Fruit fly (Drosophila melanogaster) whole organism, wandering third instar larva: ENCODE measurements around the gene rols.

Experiments used
- Abd-B ChIP-seq: fragments of >200 bp; optimal IDR thresholded peaks from 2 replicates; lab custom pipeline; 2017; ENCODE audit warnings: missing biosample characterization, missing genetic modification characterization
- CG32264 ChIP-seq: fragments of 200-800 bp; sonication (Bioruptor generic); optimal IDR thresholded peaks from 2 replicates; lab custom pipeline; 2016; ENCODE audit warnings: missing biosample characterization, missing genetic modification characterization
- Dfd ChIP-seq: fragments of >200 bp; optimal IDR thresholded peaks from 2 replicates; lab custom pipeline; 2017; ENCODE audit warnings: missing biosample characterization, missing genetic modification characterization
- HLH106 ChIP-seq: fragments of 200-800 bp; optimal IDR thresholded peaks from 3 replicates; lab custom pipeline; 2019; ENCODE audit warnings: missing biosample characterization, mild to moderate bottlenecking, missing genetic modification characterization, moderate library complexity
- Hr78 ChIP-seq: fragments of >200 bp; optimal IDR thresholded peaks from 2 replicates; lab custom pipeline; 2017; ENCODE audit warnings: missing biosample characterization, missing genetic modification characterization
- Hr83 ChIP-seq: fragments of 200-300 bp; sonication (Bioruptor generic); optimal IDR thresholded peaks from 2 replicates; lab custom pipeline; 2016; ENCODE audit warnings: missing biosample characterization, mild to moderate bottlenecking, missing genetic modification characterization, moderate library complexity; ENCODE audit not compliant: poor library complexity, severe bottlenecking
- Jra ChIP-seq: sonication (Bioruptor generic); optimal IDR thresholded peaks from 2 replicates; lab custom pipeline; 2016; ENCODE audit warnings: missing biosample characterization, missing genetic modification characterization
- Mio ChIP-seq: sonication (Bioruptor generic); optimal IDR thresholded peaks from 2 replicates; lab custom pipeline; 2016; ENCODE audit warnings: missing biosample characterization, missing genetic modification characterization
- Myc ChIP-seq: fragments of >200 bp; optimal IDR thresholded peaks from 2 replicates; lab custom pipeline; 2017
- N ChIP-seq: fragments of >200 bp; optimal IDR thresholded peaks from 2 replicates; lab custom pipeline; 2018; ENCODE audit warnings: missing biosample characterization, missing external identifiers, missing genetic modification characterization
- Rel ChIP-seq, 2 experiments: fragments of 200-800 bp; sonication (Bioruptor generic) in 1 of 2; optimal IDR thresholded peaks; 2 replicates in 1 of 2; 3 replicates in 1 of 2; lab custom pipeline; 2016 to 2019; ENCODE audit warnings: mild to moderate bottlenecking in 2 of 2, missing biosample characterization in 2 of 2, missing genetic modification characterization in 2 of 2, moderate library complexity in 1 of 2
- Sp1 ChIP-seq: fragments of 200-800 bp; sonication (Bioruptor generic); optimal IDR thresholded peaks from 3 replicates; lab custom pipeline; 2019; ENCODE audit warnings: missing biosample characterization, mild to moderate bottlenecking, missing genetic modification characterization, moderate library complexity
- Vsx2 ChIP-seq: fragments of 200-300, 225-300 bp; sonication (Bioruptor generic); optimal IDR thresholded peaks from 2 replicates; lab custom pipeline; 2018; ENCODE audit warnings: missing biosample characterization, missing genetic modification characterization; ENCODE audit not compliant: partially characterized antibody
- br ChIP-seq: fragments of 200-800 bp; sonication (Bioruptor generic); optimal IDR thresholded peaks from 2 replicates; lab custom pipeline; 2016; ENCODE audit warnings: missing biosample characterization, missing genetic modification characterization
- dmrt93B ChIP-seq: fragments of 200-800 bp; sonication (Bioruptor generic); optimal IDR thresholded peaks from 2 replicates; lab custom pipeline; 2018; ENCODE audit warnings: missing biosample characterization, mild to moderate bottlenecking, missing genetic modification characterization
- dsf ChIP-seq: sonication (Bioruptor generic); optimal IDR thresholded peaks from 2 replicates; lab custom pipeline; 2016; ENCODE audit warnings: missing biosample characterization, missing genetic modification characterization, borderline replicate concordance
- ey ChIP-seq: fragments of 200-800 bp; sonication (Bioruptor generic); optimal IDR thresholded peaks from 2 replicates; lab custom pipeline; 2016; ENCODE audit warnings: missing biosample characterization, missing genetic modification characterization
- foxo ChIP-seq, 2 experiments: fragments of 200-800 bp; sonication (Bioruptor generic); optimal IDR thresholded peaks; 2 replicates in 1 of 2; 3 replicates in 1 of 2; lab custom pipeline; 2016 to 2017; ENCODE audit warnings: missing biosample characterization in 2 of 2, missing genetic modification characterization in 2 of 2
- fru ChIP-seq: fragments of 200-800 bp; sonication (Bioruptor generic); optimal IDR thresholded peaks from 3 replicates; lab custom pipeline; 2016; ENCODE audit warnings: missing biosample characterization, mild to moderate bottlenecking, missing genetic modification characterization
- h ChIP-seq: fragments of 200-800 bp; sonication (Bioruptor generic); optimal IDR thresholded peaks from 3 replicates; lab custom pipeline; 2016; ENCODE audit warnings: missing biosample characterization, mild to moderate bottlenecking, missing genetic modification characterization
- jim ChIP-seq: fragments of 175-275, 200-325 bp; sonication (Bioruptor generic); optimal IDR thresholded peaks from 2 replicates; lab custom pipeline; 2016; ENCODE audit warnings: missing biosample characterization, mild to moderate bottlenecking, missing genetic modification characterization
- lola ChIP-seq: fragments of >200 bp; optimal IDR thresholded peaks from 2 replicates; lab custom pipeline; 2017; ENCODE audit warnings: missing biosample characterization, missing genetic modification characterization
- psq ChIP-seq: fragments of 200-800 bp; sonication (Bioruptor generic); optimal IDR thresholded peaks from 3 replicates; lab custom pipeline; 2017; ENCODE audit warnings: missing biosample characterization, mild to moderate bottlenecking, missing genetic modification characterization, moderate library complexity
- rgr ChIP-seq: fragments of 200-800 bp; sonication (Bioruptor generic); optimal IDR thresholded peaks from 3 replicates; lab custom pipeline; 2016; ENCODE audit warnings: missing biosample characterization, mild to moderate bottlenecking, missing genetic modification characterization
- sv ChIP-seq: fragments of 200-800 bp; sonication (Bioruptor generic); optimal IDR thresholded peaks from 3 replicates; lab custom pipeline; 2016; ENCODE audit warnings: missing biosample characterization, missing genetic modification characterization
- tai ChIP-seq: sonication (Bioruptor generic); optimal IDR thresholded peaks from 2 replicates; lab custom pipeline; 2016; ENCODE audit warnings: missing biosample characterization, missing genetic modification characterization
- usp ChIP-seq: fragments of >200 bp; optimal IDR thresholded peaks from 2 replicates; lab custom pipeline; 2017; ENCODE audit warnings: missing biosample characterization, missing genetic modification characterization
- woc ChIP-seq: sonication (Bioruptor generic); optimal IDR thresholded peaks from 2 replicates; lab custom pipeline; 2016; ENCODE audit warnings: missing biosample characterization, mild to moderate bottlenecking, missing genetic modification characterization

rols gene

DNA sequence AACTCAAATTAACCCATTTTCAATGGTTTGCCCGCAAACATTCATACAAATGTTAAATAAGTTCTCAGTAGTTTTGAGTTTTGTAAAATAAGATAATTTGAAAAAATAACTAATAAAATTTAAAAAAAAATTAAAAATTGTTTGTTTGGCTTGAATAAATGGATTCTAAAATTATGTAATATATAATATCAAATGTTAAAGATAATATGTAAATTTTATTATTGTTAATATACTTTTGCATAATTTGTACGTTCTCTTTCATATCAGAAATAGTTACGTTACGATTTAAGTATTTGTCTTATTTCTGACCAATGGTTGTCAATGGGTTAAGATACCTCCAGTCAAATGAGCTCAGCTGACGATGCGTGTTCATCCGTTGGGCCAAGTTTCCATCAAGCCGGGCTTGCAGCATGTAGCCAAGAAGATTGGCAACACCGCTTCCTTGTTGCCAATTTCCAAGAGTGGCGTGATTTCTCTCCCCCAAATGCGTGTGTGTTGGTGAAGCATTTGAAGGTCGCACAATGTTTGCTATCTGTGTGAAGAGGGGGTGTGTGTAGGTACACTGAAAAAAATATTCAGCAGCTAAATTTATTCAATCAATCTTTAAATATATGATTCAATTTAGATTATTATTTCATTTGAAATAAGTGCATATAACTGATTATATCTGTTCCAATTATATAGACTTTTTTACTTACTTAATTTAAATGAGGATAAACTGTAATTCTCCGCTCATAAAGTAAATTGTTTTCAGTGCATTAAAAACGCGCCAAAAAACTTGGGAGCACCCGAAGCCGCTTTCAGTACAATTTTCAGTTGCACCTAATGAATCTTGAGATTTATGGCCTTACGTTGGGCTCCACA lies 32.4 kb upstream of the rols start (continued):
- TF ChIP-seq Hr78 (GFP tag; lab: Kevin White, UChicago) (no peak), Sp1 (peak; percentile 83), HLH106 (tag; lab: Kevin White, UChicago) (peak; percentile 74)

DNA sequence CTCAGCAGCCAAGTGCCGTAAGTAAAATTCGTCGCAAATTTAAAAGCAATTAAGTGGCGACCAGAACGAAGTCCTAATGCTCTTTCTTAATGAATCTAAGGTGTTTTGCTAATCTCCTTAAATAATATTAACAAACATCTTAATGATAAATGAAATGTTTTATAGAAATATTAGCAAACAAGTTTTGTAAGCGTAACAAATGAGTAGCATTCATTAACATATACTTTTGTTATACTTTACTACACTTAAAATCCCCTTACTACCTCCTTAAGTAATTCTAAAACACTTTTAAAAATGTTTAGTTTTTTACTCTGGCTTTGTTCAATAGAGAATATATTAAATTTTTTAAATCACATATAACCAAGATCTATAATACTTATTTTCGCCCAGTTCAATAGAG lies 31.3 kb upstream of the rols start:
- no peak for TF ChIP-seq CG32264 (GFP tag; lab: Kevin White, UChicago)
- TF ChIP-seq Mio = no peak
- no peak for TF ChIP-seq tai
- peak; percentile 2 for TF ChIP-seq h (GFP tag; lab: Kevin White, UChicago)
- no peak for TF ChIP-seq br (GFP tag; lab: Kevin White, UChicago)
- TF ChIP-seq Sp1 = no peak
- TF ChIP-seq lola (GFP tag; lab: Kevin White, UChicago) = no peak
- TF ChIP-seq HLH106 (tag; lab: Kevin White, UChicago) = no peak
- TF ChIP-seq N = no peak
- TF ChIP-seq jim (GFP tag; lab: Kevin White, UChicago) = no peak
- peak; percentile 16 for TF ChIP-seq woc (GFP tag; lab: Kevin White, UChicago)
- no peak for TF ChIP-seq psq (GFP tag; lab: Kevin White, UChicago)
- no peak for TF ChIP-seq Dfd (GFP tag; lab: Kevin White, UChicago)
- peak; percentile 10 for TF ChIP-seq ey
- TF ChIP-seq foxo (GFP tag; optimal IDR thresholded peaks at IDR 0.05; lab: Kevin White, UChicago) = peak in 1 of 2 experiments; percentile 14
- TF ChIP-seq, all 38 proteins: peak for 4

DNA sequence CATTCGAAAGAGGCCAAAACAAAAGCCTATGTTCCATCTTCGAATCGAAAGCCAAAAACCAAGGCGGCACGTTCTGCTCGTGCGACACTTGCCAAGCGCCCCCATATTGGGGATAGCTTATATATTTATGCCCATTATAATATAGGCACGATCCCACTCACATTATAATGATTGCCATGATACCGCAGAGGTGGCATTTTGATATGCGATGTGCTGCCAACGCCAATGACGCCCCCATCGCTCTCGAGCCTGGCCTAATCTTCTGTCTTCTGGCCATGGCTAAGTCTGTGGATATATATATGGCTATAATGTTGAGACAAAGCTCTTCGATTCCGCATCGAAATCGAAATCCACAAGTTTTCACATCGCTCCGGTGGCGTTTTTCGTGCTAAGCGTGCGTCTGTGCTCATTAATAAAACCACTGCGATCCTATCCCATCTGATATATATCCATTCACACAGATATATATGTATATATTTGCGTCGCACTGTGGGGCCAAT lies 28.3 kb upstream of the rols start:
- TF ChIP-seq Myc (lab: Kevin White, UChicago) (no peak), HLH106 (tag; lab: Kevin White, UChicago) (no peak)

dm6 chr3L:12090898-12091685 lies 26.4 kb upstream of the rols start:
- TF ChIP-seq ey = no peak
- TF ChIP-seq Rel (GFP tag; optimal IDR thresholded peaks at IDR 0.05; lab: Kevin White, UChicago) = no peak
- TF ChIP-seq Rel (tag; optimal IDR thresholded peaks at IDR 0.05; lab: Kevin White, UChicago) = peak; percentile 44
- TF ChIP-seq tai = peak; percentile 39
- no peak for TF ChIP-seq usp (GFP tag; lab: Kevin White, UChicago)
- no peak for TF ChIP-seq dmrt93B (GFP tag; lab: Kevin White, UChicago)
- TF ChIP-seq psq (GFP tag; lab: Kevin White, UChicago) = no peak
- peak; percentile 56 for TF ChIP-seq sv (GFP tag; lab: Kevin White, UChicago)
- no peak for TF ChIP-seq Hr83 (GFP tag; lab: Kevin White, UChicago)
- TF ChIP-seq Mio = no peak
- no peak for TF ChIP-seq dsf
- TF ChIP-seq fru (GFP tag; lab: Kevin White, UChicago) = no peak
- no peak for TF ChIP-seq Dfd (GFP tag; lab: Kevin White, UChicago)
- TF ChIP-seq HLH106 (tag; lab: Kevin White, UChicago) = peak; percentile 38
- TF ChIP-seq Vsx2 = no peak
- TF ChIP-seq foxo (GFP tag; optimal IDR thresholded peaks at IDR 0.05; lab: Kevin White, UChicago) = peak in 1 of 2 experiments; percentile 13
- no peak for TF ChIP-seq br (GFP tag; lab: Kevin White, UChicago)
- TF ChIP-seq h (GFP tag; lab: Kevin White, UChicago) = no peak
- TF ChIP-seq Jra = no peak
- TF ChIP-seq Abd-B (GFP tag; lab: Kevin White, UChicago) = no peak
- no peak for TF ChIP-seq Sp1
- no peak for TF ChIP-seq Hr78 (GFP tag; lab: Kevin White, UChicago)
- no peak for TF ChIP-seq Myc (lab: Kevin White, UChicago)
- peak; percentile 7 for TF ChIP-seq rgr (GFP tag; lab: Kevin White, UChicago)
- TF ChIP-seq lola (GFP tag; lab: Kevin White, UChicago) = no peak
- no peak for TF ChIP-seq jim (GFP tag; lab: Kevin White, UChicago)
